Fruit fly (Drosophila melanogaster) whole organism, pupa: Measurements from ENCODE around the gene Tet.

Source experiments
- CG12605 ChIP-seq: fragments of 200-800 bp; sonication (Bioruptor generic); IDR thresholded peaks from 2 replicates; pipeline ENCODE4 v1.3.6; 2022; ENCODE audit warnings: missing biosample characterization, missing genetic modification characterization
- CG17806 ChIP-seq: fragments of 200-800 bp; sonication (Bioruptor generic); optimal IDR thresholded peaks from 2 replicates; lab custom pipeline; 2018; ENCODE audit warnings: missing biosample characterization, mild to moderate bottlenecking, missing genetic modification characterization, moderate library complexity
- CG32121 ChIP-seq: fragments of 200-800 bp; sonication (Bioruptor generic); IDR thresholded peaks from 2 replicates; pipeline ENCODE4 v1.3.6; 2022; ENCODE audit warnings: missing biosample characterization, missing genetic modification characterization
- CG34367 ChIP-seq: fragments of 200-800 bp; sonication (Bioruptor generic); optimal IDR thresholded peaks from 2 replicates; lab custom pipeline; 2018; ENCODE audit warnings: missing biosample characterization, mild to moderate bottlenecking, missing genetic modification characterization
- CG8301 ChIP-seq: fragments of 200-800 bp; sonication (Bioruptor generic); optimal IDR thresholded peaks from 2 replicates; lab custom pipeline; 2018; ENCODE audit warnings: missing biosample characterization, mild to moderate bottlenecking, missing genetic modification characterization
- D1 ChIP-seq: fragments of 200-800 bp; sonication (Bioruptor generic); optimal IDR thresholded peaks from 2 replicates; lab custom pipeline; 2018; ENCODE audit warnings: missing biosample characterization, mild to moderate bottlenecking, missing genetic modification characterization, moderate library complexity
- EcR ChIP-seq: fragments of 200-800 bp; sonication (Bioruptor generic); optimal IDR thresholded peaks from 3 replicates; lab custom pipeline; 2019; ENCODE audit warnings: missing biosample characterization, missing genetic modification characterization, mild to moderate bottlenecking, moderate library complexity, missing genetic modification reagents
- Pif1B ChIP-seq: fragments of 200-800 bp; sonication (Bioruptor generic); optimal IDR thresholded peaks from 3 replicates; lab custom pipeline; 2016; ENCODE audit warnings: missing biosample characterization, missing genetic modification characterization
- Snoo ChIP-seq: fragments of 200-800 bp; sonication (Bioruptor generic); optimal IDR thresholded peaks from 3 replicates; lab custom pipeline; 2017; ENCODE audit warnings: missing biosample characterization, mild to moderate bottlenecking, missing genetic modification characterization, inconsistent platforms
- fd96Ca ChIP-seq: fragments of 200-800 bp; sonication (Bioruptor generic); IDR thresholded peaks from 3 replicates; pipeline ENCODE4 v1.3.6; 2022; ENCODE audit warnings: missing biosample characterization, missing genetic modification characterization
- rn ChIP-seq: fragments of 200-800 bp; sonication (Bioruptor generic); IDR thresholded peaks from 2 replicates; pipeline ENCODE4 v1.3.6; 2022; ENCODE audit warnings: missing biosample characterization, missing genetic modification characterization

- TF ChIP-seq CG8301 (tag; lab: Kevin White, UChicago) (peak; percentile 89), rn (peak; percentile 62; the same call in 1 of the 2 replicates), fd96Ca (GFP tag; lab: Robert Waterston, UW) (peak; percentile 88), Pif1B (GFP tag; lab: Kevin White, UChicago) (peak; percentile 82), CG12605 (GFP tag; lab: Robert Waterston, UW) (peak; percentile 83), EcR (GFP tag; lab: Kevin White, UChicago) (no peak), CG32121 (GFP tag; lab: Robert Waterston, UW) (peak; percentile 63), D1 (peak; percentile 45), Snoo (tag; lab: Kevin White, UChicago) (peak; percentile 89), CG34367 (tag; lab: Kevin White, UChicago) (peak; percentile 86), CG17806 (tag; lab: Kevin White, UChicago) (peak; percentile 90)
These were observed 31.7 kb downstream of the Tet start for dm6 chr3L:2847257-2847656.
